Fruit fly (Drosophila melanogaster) whole organism, prepupa: ENCODE data around the gene ImpE3.
A peak's percentile ranks its signal among the peaks of the same experiment; 100 is the strongest.

ENCODE experiments used
- Blimp-1 ChIP-seq: fragments of 200-800 bp; sonication (Bioruptor generic); optimal IDR thresholded peaks from 3 replicates; lab custom pipeline; 2017; ENCODE audit warnings: missing biosample characterization, missing genetic modification characterization, mild to moderate bottlenecking, moderate library complexity, missing genetic modification reagents
- CG10631 ChIP-seq: fragments of 200-800 bp; sonication (Bioruptor generic); optimal IDR thresholded peaks from 2 replicates; lab custom pipeline; 2016; ENCODE audit warnings: missing biosample characterization, missing genetic modification characterization
- CG10669 ChIP-seq: fragments of 200-800 bp; sonication (Bioruptor generic); optimal IDR thresholded peaks from 3 replicates; lab custom pipeline; 2018; ENCODE audit warnings: missing biosample characterization, mild to moderate bottlenecking, missing genetic modification characterization, moderate library complexity
- CG11294 ChIP-seq: fragments of 200-800 bp; sonication (Bioruptor generic); IDR thresholded peaks from 2 replicates; pipeline ENCODE4 v1.3.6; 2022; ENCODE audit warnings: missing biosample characterization, missing genetic modification characterization
- CG11762 ChIP-seq: fragments of 200-800 bp; sonication (Bioruptor generic); optimal IDR thresholded peaks from 3 replicates; lab custom pipeline; 2016; ENCODE audit warnings: missing biosample characterization, missing genetic modification characterization; ENCODE audit not compliant: insufficient read depth
- CG11902 ChIP-seq: fragments of 200-800 bp; sonication (Bioruptor generic); optimal IDR thresholded peaks from 3 replicates; lab custom pipeline; 2016; ENCODE audit warnings: missing biosample characterization, missing genetic modification characterization
- CG15336 ChIP-seq: fragments of 200-800 bp; sonication (Bioruptor generic); IDR thresholded peaks from 2 replicates; pipeline ENCODE4 v1.3.6; 2022; ENCODE audit warnings: missing biosample characterization, missing genetic modification characterization
- CG1621 ChIP-seq: fragments of 200-800 bp; sonication (Bioruptor generic); optimal IDR thresholded peaks from 3 replicates; lab custom pipeline; 2018; ENCODE audit warnings: missing biosample characterization, mild to moderate bottlenecking, missing genetic modification characterization
- CG16779 ChIP-seq: fragments of 200-800 bp; sonication (Bioruptor generic); optimal IDR thresholded peaks from 3 replicates; lab custom pipeline; 2017; ENCODE audit warnings: missing biosample characterization, mild to moderate bottlenecking, missing genetic modification characterization
- CG31627 ChIP-seq: fragments of 200-800 bp; sonication (Bioruptor generic); optimal IDR thresholded peaks from 3 replicates; lab custom pipeline; 2016; ENCODE audit warnings: missing biosample characterization, missing genetic modification characterization
- CG32006 ChIP-seq: fragments of 200-800 bp; sonication (Bioruptor generic); optimal IDR thresholded peaks from 3 replicates; lab custom pipeline; 2017; ENCODE audit warnings: missing biosample characterization, mild to moderate bottlenecking, missing genetic modification characterization
- CG34406 ChIP-seq: fragments of 200-800 bp; sonication (Bioruptor generic); optimal IDR thresholded peaks from 3 replicates; lab custom pipeline; 2016; ENCODE audit warnings: missing biosample characterization, missing genetic modification characterization
- CG3919 ChIP-seq: fragments of 200-800 bp; sonication (Bioruptor generic); optimal IDR thresholded peaks from 3 replicates; lab custom pipeline; 2016; ENCODE audit warnings: missing biosample characterization, missing genetic modification characterization
- CG4318 ChIP-seq: fragments of 200-800 bp; sonication (Bioruptor generic); optimal IDR thresholded peaks from 3 replicates; lab custom pipeline; 2017; ENCODE audit warnings: missing biosample characterization, mild to moderate bottlenecking, missing genetic modification characterization
- CG6163 ChIP-seq: fragments of 200-800 bp; sonication (Bioruptor generic); IDR thresholded peaks from 3 replicates; pipeline ENCODE4 v1.3.6; 2022; ENCODE audit warnings: missing biosample characterization, missing genetic modification characterization
- CG6276 ChIP-seq: fragments of 200-800 bp; sonication (Bioruptor generic); optimal IDR thresholded peaks from 2 replicates; lab custom pipeline; 2017; ENCODE audit warnings: missing biosample characterization, mild to moderate bottlenecking, missing genetic modification characterization
- CG6792 ChIP-seq: fragments of 200-800 bp; sonication (Bioruptor generic); optimal IDR thresholded peaks from 3 replicates; lab custom pipeline; 2016; ENCODE audit warnings: missing biosample characterization, missing genetic modification characterization
- CG6808 ChIP-seq: fragments of 200-800 bp; sonication (Bioruptor generic); optimal IDR thresholded peaks from 3 replicates; lab custom pipeline; 2017; ENCODE audit warnings: missing biosample characterization, missing genetic modification characterization, mild to moderate bottlenecking, moderate library complexity, missing genetic modification reagents
- CG6854 ChIP-seq: fragments of 200-800 bp; sonication (Bioruptor generic); optimal IDR thresholded peaks from 2 replicates; lab custom pipeline; 2017; ENCODE audit warnings: missing biosample characterization, mild to moderate bottlenecking, missing genetic modification characterization
- CG7368 ChIP-seq: fragments of 200-800 bp; sonication (Bioruptor generic); optimal IDR thresholded peaks from 3 replicates; lab custom pipeline; 2016; ENCODE audit warnings: missing biosample characterization, missing genetic modification characterization
- CG8119 ChIP-seq: fragments of 200-800 bp; sonication (Bioruptor generic); IDR thresholded peaks from 3 replicates; pipeline ENCODE4 v1.3.6; 2022; ENCODE audit warnings: missing biosample characterization, missing genetic modification characterization
- CG8319 ChIP-seq: fragments of 200-800 bp; sonication (Bioruptor generic); optimal IDR thresholded peaks from 3 replicates; lab custom pipeline; 2016; ENCODE audit warnings: missing biosample characterization, missing genetic modification characterization
- Eip75B ChIP-seq: fragments of 200-800 bp; sonication (Bioruptor generic); optimal IDR thresholded peaks from 3 replicates; lab custom pipeline; 2016; ENCODE audit warnings: missing biosample characterization, missing genetic modification characterization
- Eip78C ChIP-seq: fragments of 200-800 bp; sonication (Bioruptor generic); peaks from one replicate; lab custom pipeline; 2016; ENCODE audit warnings: missing biosample characterization, missing genetic modification characterization
- Ets21C ChIP-seq: fragments of 200-800 bp; sonication (Bioruptor generic); optimal IDR thresholded peaks from 3 replicates; lab custom pipeline; 2016; ENCODE audit warnings: missing biosample characterization, missing genetic modification characterization
- Ets96B ChIP-seq: fragments of 200-800 bp; optimal IDR thresholded peaks from 2 replicates; lab custom pipeline; 2019; ENCODE audit warnings: missing biosample characterization, mild to moderate bottlenecking, missing genetic modification characterization, moderate library complexity
- Gug ChIP-seq: fragments of 200-800 bp; sonication (Bioruptor generic); IDR thresholded peaks from 2 replicates; pipeline ENCODE4 v1.3.6; 2022; ENCODE audit warnings: missing biosample characterization, missing genetic modification characterization
- Hr38 ChIP-seq: sonication (Bioruptor generic); optimal IDR thresholded peaks from 2 replicates; lab custom pipeline; 2016; ENCODE audit warnings: missing biosample characterization, missing genetic modification characterization
- Hr4 ChIP-seq: fragments of 200-800 bp; sonication (Bioruptor generic); optimal IDR thresholded peaks from 3 replicates; lab custom pipeline; 2016; ENCODE audit warnings: missing biosample characterization, missing genetic modification characterization
- Lpt ChIP-seq: fragments of 200-800 bp; sonication (Bioruptor generic); optimal IDR thresholded peaks from 3 replicates; lab custom pipeline; 2016; ENCODE audit warnings: missing biosample characterization, missing genetic modification characterization
- OdsH ChIP-seq: fragments of 200-800 bp; sonication (Bioruptor generic); optimal IDR thresholded peaks from 3 replicates; lab custom pipeline; 2016; ENCODE audit warnings: missing biosample characterization, missing genetic modification characterization
- Smox ChIP-seq: fragments of 200-800 bp; sonication (Bioruptor generic); optimal IDR thresholded peaks from 3 replicates; lab custom pipeline; 2016; ENCODE audit warnings: missing biosample characterization, missing genetic modification characterization
- Sox102F ChIP-seq: fragments of 200-800 bp; sonication (Bioruptor generic); optimal IDR thresholded peaks from 2 replicates; lab custom pipeline; 2016; ENCODE audit warnings: missing biosample characterization, mild to moderate bottlenecking, missing genetic modification characterization
- Sox15 ChIP-seq: fragments of 200-800 bp; sonication (Bioruptor generic); optimal IDR thresholded peaks from 3 replicates; lab custom pipeline; 2016; ENCODE audit warnings: missing biosample characterization, missing genetic modification characterization
- cyc ChIP-seq: fragments of 200-800 bp; sonication (Bioruptor generic); optimal IDR thresholded peaks from 3 replicates; lab custom pipeline; 2016; ENCODE audit warnings: missing biosample characterization, missing genetic modification characterization
- dac ChIP-seq: fragments of 200-800 bp; sonication (Bioruptor generic); optimal IDR thresholded peaks from 2 replicates; lab custom pipeline; 2017; ENCODE audit warnings: missing biosample characterization, mild to moderate bottlenecking, missing genetic modification characterization
- dsx ChIP-seq: fragments of 200-800 bp; optimal IDR thresholded peaks from 3 replicates; lab custom pipeline; 2019; ENCODE audit warnings: missing biosample characterization, mild to moderate bottlenecking, missing genetic modification characterization, moderate library complexity; ENCODE audit not compliant: poor library complexity, severe bottlenecking
- eg ChIP-seq: fragments of 200-800 bp; sonication (Bioruptor generic); IDR thresholded peaks from 3 replicates; pipeline ENCODE4 v1.3.6; 2022; ENCODE audit warnings: missing biosample characterization, missing genetic modification characterization
- fd59A ChIP-seq: fragments of 200-800 bp; sonication (Bioruptor generic); optimal IDR thresholded peaks from 2 replicates; lab custom pipeline; 2017; ENCODE audit warnings: missing biosample characterization, mild to moderate bottlenecking, missing genetic modification characterization, missing genetic modification reagents
- fd85E ChIP-seq: fragments of 200-800 bp; sonication (Bioruptor generic); optimal IDR thresholded peaks from 3 replicates; lab custom pipeline; 2016; ENCODE audit warnings: missing biosample characterization, missing genetic modification characterization
- fkh ChIP-seq: fragments of 200-800 bp; sonication (Bioruptor generic); optimal IDR thresholded peaks from 3 replicates; lab custom pipeline; 2017; ENCODE audit warnings: missing biosample characterization, mild to moderate bottlenecking, missing genetic modification characterization, moderate library complexity
- lz ChIP-seq: fragments of 200-800 bp; sonication (Bioruptor generic); optimal IDR thresholded peaks from 3 replicates; lab custom pipeline; 2016; ENCODE audit warnings: missing biosample characterization, missing genetic modification characterization
- pdm3 ChIP-seq: fragments of 200-800 bp; sonication (Bioruptor generic); optimal IDR thresholded peaks from 3 replicates; lab custom pipeline; 2016; ENCODE audit warnings: missing biosample characterization, missing genetic modification characterization
- salr ChIP-seq, 2 experiments: fragments of 200-800 bp; sonication (Bioruptor generic); optimal IDR thresholded peaks; 3 replicates each; lab custom pipeline; 2016 to 2018; ENCODE audit warnings: missing biosample characterization in 2 of 2, missing genetic modification characterization in 2 of 2, mild to moderate bottlenecking in 1 of 2
- svp ChIP-seq: fragments of 200-800 bp; sonication (Bioruptor generic); peaks from one replicate; lab custom pipeline; 2016; ENCODE audit warnings: missing biosample characterization, missing genetic modification characterization
- topi ChIP-seq: fragments of 200-800 bp; sonication (Bioruptor generic); optimal IDR thresholded peaks from 3 replicates; lab custom pipeline; 2016; ENCODE audit warnings: missing biosample characterization, missing genetic modification characterization

The ImpE3 gene

dm6 chr3R:8040843-8041242, 11.5 kb upstream of the ImpE3 start, which contains the start of gene CG43060 (continued):
- 0 out of 3 replicates have a peak, but pooled peaks have one; percentile 17 for TF ChIP-seq eg (GFP tag; lab: Robert Waterston, UW)
- no peak for TF ChIP-seq CG34406 (GFP tag; lab: Kevin White, UChicago)
- no peak for TF ChIP-seq topi
- 0 out of 2 replicates have a peak, but pooled peaks have one; percentile 18 for TF ChIP-seq Gug
- peak; percentile 39 for TF ChIP-seq dsx (GFP tag; lab: Kevin White, UChicago)
- no peak for TF ChIP-seq CG7368
- peak; percentile 87 for TF ChIP-seq Eip78C
- TF ChIP-seq CG10669 (GFP tag; lab: Kevin White, UChicago), result peak; percentile 15
- TF ChIP-seq OdsH (GFP tag; lab: Kevin White, UChicago), result peak; percentile 10
- TF ChIP-seq CG6854 (GFP tag; lab: Kevin White, UChicago), result no peak
- TF ChIP-seq CG31627 (GFP tag; lab: Kevin White, UChicago), result peak; percentile 29
- TF ChIP-seq CG6276 (GFP tag; lab: Kevin White, UChicago), result peak; percentile 4

- TF ChIP-seq Sox102F (GFP tag; lab: Kevin White, UChicago), result no peak
- no peak for TF ChIP-seq lz (GFP tag; lab: Kevin White, UChicago)
- TF ChIP-seq Ets21C, result no peak
- 0 out of 3 replicates have a peak, but pooled peaks have one; percentile 23 for TF ChIP-seq CG6163
- TF ChIP-seq Sox15, result no peak
- peak; percentile 45 for TF ChIP-seq CG32006 (GFP tag; lab: Kevin White, UChicago)
- peak; percentile 70 for TF ChIP-seq Eip78C
- peak; percentile 26 for TF ChIP-seq dsx (GFP tag; lab: Kevin White, UChicago)
- peak; percentile 57 for TF ChIP-seq svp (GFP tag; lab: Kevin White, UChicago)
- TF ChIP-seq eg (GFP tag; lab: Robert Waterston, UW), result peak; percentile 43; the same call in 1 of the 3 replicates
- peak; percentile 71 for TF ChIP-seq CG8119 (GFP tag; lab: Robert Waterston, UW)
- no peak for TF ChIP-seq topi
- TF ChIP-seq Lpt (GFP tag; lab: Kevin White, UChicago), result no peak
- TF ChIP-seq Blimp-1 (GFP tag; lab: Kevin White, UChicago), result no peak
- peak; percentile 38 for TF ChIP-seq Hr4 (GFP tag; lab: Kevin White, UChicago)
- TF ChIP-seq CG15336 (GFP tag; lab: Robert Waterston, UW), result peak; percentile 56
- TF ChIP-seq fd59A, result no peak
- no peak for TF ChIP-seq pdm3 (GFP tag; lab: Kevin White, UChicago)
- no peak for TF ChIP-seq Smox (GFP tag; lab: Kevin White, UChicago)
- TF ChIP-seq CG4318, result peak; percentile 23
Measured at dm6 chr3R:8038927-8039326, 9.6 kb upstream of the ImpE3 start.

dm6 chr3R:8037896-8038295, 8.6 kb upstream of the ImpE3 start:
- peak; percentile 19 for TF ChIP-seq dsx (GFP tag; lab: Kevin White, UChicago)
- peak; percentile 58 for TF ChIP-seq Eip75B (GFP tag; lab: Kevin White, UChicago)
- TF ChIP-seq fd85E (GFP tag; lab: Kevin White, UChicago), result no peak
- TF ChIP-seq dac (GFP tag; lab: Kevin White, UChicago), result peak; percentile 69
- TF ChIP-seq cyc (GFP tag; lab: Kevin White, UChicago), result peak; percentile 55
- peak; percentile 53 for TF ChIP-seq Ets96B (tag; lab: Kevin White, UChicago)
- TF ChIP-seq CG1621, result no peak
- peak; percentile 64 for TF ChIP-seq CG11294 (GFP tag; lab: Robert Waterston, UW)
- peak; percentile 54 for TF ChIP-seq CG8319
- peak; percentile 71 for TF ChIP-seq CG4318
- no peak for TF ChIP-seq Sox15
- no peak for TF ChIP-seq fkh (GFP tag; lab: Kevin White, UChicago)
- TF ChIP-seq CG16779 (tag; lab: Kevin White, UChicago), result no peak
- TF ChIP-seq pdm3 (GFP tag; lab: Kevin White, UChicago), result peak; percentile 56
- peak; percentile 55 for TF ChIP-seq CG11762 (GFP tag; lab: Kevin White, UChicago)
- TF ChIP-seq fd59A, result no peak
- TF ChIP-seq CG6792, result peak; percentile 61
- peak; percentile 63 for TF ChIP-seq CG7368
- TF ChIP-seq svp (GFP tag; lab: Kevin White, UChicago), result peak; percentile 89
- peak; percentile 46 for TF ChIP-seq CG6808 (GFP tag; lab: Kevin White, UChicago)
- peak; percentile 82 for TF ChIP-seq CG15336 (GFP tag; lab: Robert Waterston, UW)
- TF ChIP-seq CG6163, result peak; percentile 90
- peak; percentile 47 for TF ChIP-seq CG11902 (GFP tag; lab: Kevin White, UChicago)
- TF ChIP-seq CG34406 (GFP tag; lab: Kevin White, UChicago), result peak; percentile 50
- peak; percentile 83 for TF ChIP-seq CG3919 (GFP tag; lab: Kevin White, UChicago)
- TF ChIP-seq CG8119 (GFP tag; lab: Robert Waterston, UW), result peak; percentile 88
- peak in 1 of 2 experiments; percentile 46 for TF ChIP-seq salr (GFP tag; optimal IDR thresholded peaks at IDR 0.05; lab: Kevin White, UChicago)
- no peak for TF ChIP-seq Hr38 (GFP tag; lab: Kevin White, UChicago)
- peak; percentile 54 for TF ChIP-seq CG10631
- peak; percentile 39 for TF ChIP-seq Lpt (GFP tag; lab: Kevin White, UChicago)
- TF ChIP-seq CG6854 (GFP tag; lab: Kevin White, UChicago), result no peak
